Worm (Caenorhabditis elegans) whole organism, L4 larva: ENCODE results near the gene nhr-5.

ENCODE experiments used
- D1046.2 ChIP-seq: fragments of 200-800 bp; sonication (Bioruptor generic); IDR thresholded peaks from 2 replicates; pipeline ENCODE4 v1.3.6; 2022; ENCODE audit warnings: missing genetic modification characterization, missing compliant biosample characterization
- F26F4.8 ChIP-seq: fragments of 200-800 bp; sonication (Bioruptor generic); conservative IDR thresholded peaks from 2 replicates; pipeline ENCODE4 v1.3.6; 2022; ENCODE audit warnings: missing genetic modification characterization, missing compliant biosample characterization
- F37D6.2 ChIP-seq: sonication (generic microtip); optimal IDR thresholded peaks from 2 replicates; lab custom pipeline; 2016; ENCODE audit warnings: mild to moderate bottlenecking, missing genetic modification characterization, missing compliant biosample characterization
- F49E8.2 ChIP-seq: sonication (generic microtip); optimal IDR thresholded peaks from 2 replicates; lab custom pipeline; 2016; ENCODE audit warnings: missing compliant biosample characterization, mild to moderate bottlenecking, missing genetic modification characterization, borderline replicate concordance
- Y48G9A.11 ChIP-seq: fragments of 200-800 bp; sonication (Bioruptor generic); IDR thresholded peaks from 2 replicates; pipeline ENCODE4 v1.3.6; 2022; ENCODE audit warnings: missing genetic modification reagents, missing genetic modification characterization, missing compliant biosample characterization
- Y75B8A.6 ChIP-seq: fragments of 200-800 bp; sonication (Bioruptor generic); IDR thresholded peaks from 2 replicates; pipeline ENCODE4 v1.3.6; 2022; ENCODE audit warnings: missing genetic modification reagents, missing genetic modification characterization, missing compliant biosample characterization
- aha-1 ChIP-seq: fragments of 150-350 bp; peaks from one replicate; lab custom pipeline; 2014; ENCODE audit warnings: missing biosample characterization, missing genetic modification characterization
- aly-2 ChIP-seq: sonication (generic microtip); optimal IDR thresholded peaks from 2 replicates; lab custom pipeline; 2018; ENCODE audit warnings: missing biosample characterization, missing genetic modification characterization
- ceh-20 ChIP-seq: fragments of 200-800 bp; sonication (Bioruptor generic); IDR thresholded peaks from 2 replicates; pipeline ENCODE4 v1.3.6; 2022; ENCODE audit warnings: missing genetic modification reagents, missing genetic modification characterization, missing compliant biosample characterization
- ceh-32 ChIP-seq: sonication (generic microtip); optimal IDR thresholded peaks from 2 replicates; lab custom pipeline; 2016; ENCODE audit warnings: mild to moderate bottlenecking, missing genetic modification characterization, missing compliant biosample characterization; ENCODE audit not compliant: poor library complexity
- ceh-82 ChIP-seq: sonication (generic microtip); optimal IDR thresholded peaks from 2 replicates; lab custom pipeline; 2017; ENCODE audit warnings: missing biosample characterization, missing genetic modification characterization
- ces-1 ChIP-seq: fragments of 150-350 bp; sonication (generic microtip); optimal IDR thresholded peaks from 4 replicates; lab custom pipeline; 2014; ENCODE audit warnings: missing biosample characterization, missing genetic modification reagents, missing genetic modification characterization
- cey-2 ChIP-seq: sonication (generic microtip); optimal IDR thresholded peaks from 3 replicates; lab custom pipeline; 2017; ENCODE audit warnings: missing genetic modification characterization, mild to moderate bottlenecking, missing compliant biosample characterization, antibody characterized with exemption, borderline replicate concordance; ENCODE audit not compliant: insufficient read depth
- daf-12 ChIP-seq: fragments of 150-350 bp; optimal IDR thresholded peaks from 2 replicates; lab custom pipeline; 2014; ENCODE audit warnings: missing biosample characterization, missing genetic modification reagents, missing genetic modification characterization
- daf-16 ChIP-seq, 3 experiments: sonication (generic microtip); optimal IDR thresholded peaks; 2 replicates each; lab custom pipeline; 2016 to 2017; ENCODE audit warnings: missing genetic modification characterization in 3 of 3, missing genetic modification reagents in 3 of 3, mild to moderate bottlenecking in 2 of 3, missing compliant biosample characterization in 2 of 3, missing biosample characterization in 1 of 3, moderate library complexity in 1 of 3
- dmd-6 ChIP-seq: fragments of 200-800 bp; sonication (Bioruptor generic); IDR thresholded peaks from 2 replicates; pipeline ENCODE4 v1.3.6; 2022; ENCODE audit warnings: missing genetic modification reagents, missing genetic modification characterization, missing compliant biosample characterization
- dmd-9 ChIP-seq: fragments of 200-800 bp; sonication (Bioruptor generic); IDR thresholded peaks from 2 replicates; pipeline ENCODE4 v1.3.6; 2022; ENCODE audit warnings: missing genetic modification reagents, missing genetic modification characterization, missing compliant biosample characterization
- dpl-1 ChIP-seq: fragments of 150-350 bp; optimal IDR thresholded peaks from 2 replicates; lab custom pipeline; 2014; ENCODE audit warnings: missing biosample characterization, missing genetic modification reagents, missing genetic modification characterization
- dve-1 ChIP-seq: sonication (generic microtip); optimal IDR thresholded peaks from 2 replicates; lab custom pipeline; 2017; ENCODE audit warnings: antibody characterized with exemption, mild to moderate bottlenecking, missing genetic modification characterization, missing compliant biosample characterization; ENCODE audit not compliant: insufficient read depth
- egl-43 ChIP-seq: fragments of 200-800 bp; sonication (Bioruptor generic); IDR thresholded peaks from 2 replicates; pipeline ENCODE4 v1.3.6; 2022; ENCODE audit warnings: missing genetic modification reagents, missing genetic modification characterization, missing compliant biosample characterization
- hif-1 ChIP-seq, 2 experiments: sonication (generic microtip); optimal IDR thresholded peaks; 2 replicates each; lab custom pipeline; 2016 to 2017; ENCODE audit warnings: missing compliant biosample characterization in 2 of 2, missing genetic modification characterization in 2 of 2, missing genetic modification reagents in 2 of 2, missing genotype in 2 of 2, mild to moderate bottlenecking in 1 of 2
- hlh-11 ChIP-seq: fragments of 200-800 bp; sonication (Bioruptor generic); optimal IDR thresholded peaks from 2 replicates; lab custom pipeline; 2018; ENCODE audit warnings: mild to moderate bottlenecking, missing genetic modification characterization, missing compliant biosample characterization
- hlh-30 ChIP-seq: sonication (generic microtip); optimal IDR thresholded peaks from 2 replicates; lab custom pipeline; 2017; ENCODE audit warnings: antibody characterized with exemption, mild to moderate bottlenecking, missing genetic modification characterization, missing compliant biosample characterization; ENCODE audit not compliant: insufficient read depth
- jun-1 ChIP-seq: fragments of 150-350 bp; optimal IDR thresholded peaks from 2 replicates; lab custom pipeline; 2014; ENCODE audit warnings: missing biosample characterization, missing genetic modification reagents, missing genetic modification characterization
- lin-39 ChIP-seq: fragments of 150-350 bp; optimal IDR thresholded peaks from 2 replicates; lab custom pipeline; 2014; ENCODE audit warnings: missing biosample characterization, missing genetic modification reagents, missing genetic modification characterization
- lsy-2 ChIP-seq, 2 experiments: fragments of 150-350 bp in 1 of 2; sonication (generic microtip) in 1 of 2; optimal IDR thresholded peaks; 2 replicates each; lab custom pipeline; 2014 to 2017; ENCODE audit warnings: missing biosample characterization in 2 of 2, missing genetic modification characterization in 2 of 2
- mdl-1 ChIP-seq, 2 experiments: fragments of 150-350 bp in 1 of 2; sonication (generic microtip) in 1 of 2; optimal IDR thresholded peaks; 2 replicates each; lab custom pipeline; 2014 to 2017; ENCODE audit warnings: missing biosample characterization in 2 of 2, missing genetic modification characterization in 2 of 2
- mep-1 ChIP-seq: fragments of 150-350 bp; sonication (generic microtip); optimal IDR thresholded peaks from 3 replicates; lab custom pipeline; 2014; ENCODE audit warnings: missing biosample characterization, missing genetic modification characterization
- mxl-2 ChIP-seq: fragments of 200-800 bp; sonication (Bioruptor generic); conservative IDR thresholded peaks from 2 replicates; pipeline ENCODE4 v1.3.6; 2022; ENCODE audit warnings: missing genetic modification reagents, missing genetic modification characterization, missing compliant biosample characterization
- nhr-28 ChIP-seq: fragments of 150-350 bp; optimal IDR thresholded peaks from 2 replicates; lab custom pipeline; 2014; ENCODE audit warnings: missing biosample characterization, missing genetic modification characterization
- nhr-41 ChIP-seq: fragments of 200-800 bp; sonication (Bioruptor generic); IDR thresholded peaks from 2 replicates; pipeline ENCODE4 v1.3.6; 2022; ENCODE audit warnings: missing genetic modification reagents, missing genetic modification characterization, missing compliant biosample characterization
- nhr-48 ChIP-seq: sonication (generic microtip); optimal IDR thresholded peaks from 2 replicates; lab custom pipeline; 2016; ENCODE audit warnings: mild to moderate bottlenecking, missing genetic modification characterization, missing compliant biosample characterization
- nhr-6 ChIP-seq: fragments of 150-350 bp; optimal IDR thresholded peaks from 2 replicates; lab custom pipeline; 2014; ENCODE audit warnings: missing biosample characterization, missing genetic modification characterization
- pha-4 ChIP-seq, 2 experiments: fragments of 150-350 bp in 1 of 2; fragments of 200-800 bp in 1 of 2; sonication (Bioruptor generic) in 1 of 2; IDR thresholded peaks in 1 of 2; optimal IDR thresholded peaks in 1 of 2; 2 replicates each; pipeline versions ENCODE4 v1.3.6 to Lab custom; 2014 to 2022; ENCODE audit warnings: missing genetic modification characterization in 2 of 2, missing genetic modification reagents in 2 of 2, missing biosample characterization in 1 of 2, missing compliant biosample characterization in 1 of 2
- php-3 ChIP-seq: fragments of 200-800 bp; sonication (Bioruptor generic); IDR thresholded peaks from 2 replicates; pipeline ENCODE4 v1.3.6; 2022; ENCODE audit warnings: missing genetic modification reagents, missing genetic modification characterization, missing compliant biosample characterization
- saeg-2 ChIP-seq: fragments of 200-800 bp; sonication (Bioruptor generic); IDR thresholded peaks from 2 replicates; pipeline ENCODE4 v1.3.6; 2022; ENCODE audit warnings: missing genetic modification reagents, missing genetic modification characterization, missing compliant biosample characterization
- set-16 ChIP-seq: fragments of 200-800 bp; sonication (Bioruptor generic); IDR thresholded peaks from 2 replicates; pipeline ENCODE4 v1.3.6; 2022; ENCODE audit warnings: missing genetic modification reagents, missing genetic modification characterization, missing compliant biosample characterization
- skn-1 ChIP-seq: fragments of 150-350 bp; optimal IDR thresholded peaks from 2 replicates; lab custom pipeline; 2014; ENCODE audit warnings: missing biosample characterization, missing genetic modification characterization
- snpc-1.2 ChIP-seq: fragments of 200-800 bp; sonication (Bioruptor generic); IDR thresholded peaks from 2 replicates; pipeline ENCODE4 v1.3.6; 2022; ENCODE audit warnings: missing genetic modification reagents, missing genetic modification characterization, missing compliant biosample characterization
- snpc-4 ChIP-seq: fragments of 150-350 bp; optimal IDR thresholded peaks from 2 replicates; lab custom pipeline; 2014; ENCODE audit warnings: missing biosample characterization, missing genetic modification characterization
- spr-3 ChIP-seq: fragments of 200-800 bp; sonication (Bioruptor generic); optimal IDR thresholded peaks from 2 replicates; lab custom pipeline; 2018; ENCODE audit warnings: mild to moderate bottlenecking, missing genetic modification characterization, missing compliant biosample characterization
- tag-97 ChIP-seq: fragments of 200-800 bp; sonication (Bioruptor generic); IDR thresholded peaks from 2 replicates; pipeline ENCODE4 v1.3.6; 2022; ENCODE audit warnings: missing genetic modification characterization, missing compliant biosample characterization
- tra-1 ChIP-seq: fragments of 200-800 bp; sonication (Bioruptor generic); IDR thresholded peaks from 2 replicates; pipeline ENCODE4 v1.3.6; 2022; ENCODE audit warnings: missing genetic modification reagents, missing genetic modification characterization, missing compliant biosample characterization
- unc-130 ChIP-seq: sonication (generic microtip); optimal IDR thresholded peaks from 2 replicates; lab custom pipeline; 2016; ENCODE audit warnings: missing genetic modification reagents, missing genetic modification characterization, missing compliant biosample characterization
- unc-62 ChIP-seq, 3 experiments: fragments of 150-350 bp in 1 of 3; sonication (generic microtip); optimal IDR thresholded peaks in 2 of 3; peaks in 1 of 3; 1 replicate in 1 of 3; 2 replicates in 2 of 3; lab custom pipeline; 2014 to 2017; ENCODE audit warnings: missing biosample characterization in 3 of 3, missing genetic modification characterization in 3 of 3, missing genetic modification reagents in 3 of 3, missing genotype in 1 of 3
- zfp-2 ChIP-seq: sonication (generic microtip); optimal IDR thresholded peaks from 2 replicates; lab custom pipeline; 2016; ENCODE audit warnings: mild to moderate bottlenecking, missing genetic modification characterization, missing compliant biosample characterization

The nhr-5 gene

ce11 chrIV:15395260-15395844 lies 4.7 kb upstream of the nhr-5 start:
- TF ChIP-seq nhr-28 (peak; percentile 67), Y75B8A.6 (GFP tag; lab: Robert Waterston, UW) (no peak), pha-4 (GFP tag; IDR thresholded peaks at IDR 0.05; lab: Robert Waterston, UW) (no peak), pha-4 (tag; optimal IDR thresholded peaks at IDR 0.05; lab: Kevin White, UChicago) (no peak), Y48G9A.11 (GFP tag; lab: Robert Waterston, UW) (no peak), daf-16 (GFP tag; optimal IDR thresholded peaks at IDR 0.05; lab: Kevin White, UChicago) (no peak), daf-16 (tag; optimal IDR thresholded peaks at IDR 0.05; lab: Kevin White, UChicago) (peak; percentile 2), F49E8.2 (tag; lab: Kevin White, UChicago) (no peak), jun-1 (tag; lab: Kevin White, UChicago) (no peak), ceh-82 (tag; lab: Kevin White, UChicago) (no peak), mxl-2 (GFP tag; lab: Robert Waterston, UW) (no peak), dmd-9 (GFP tag; lab: Robert Waterston, UW) (no peak), lin-39 (tag; lab: Kevin White, UChicago) (no peak), nhr-41 (GFP tag; lab: Robert Waterston, UW) (no peak), unc-130 (GFP tag; lab: Kevin White, UChicago) (no peak), ceh-20 (no peak), daf-12 (tag; lab: Kevin White, UChicago) (no peak), aha-1 (tag; lab: Kevin White, UChicago) (no peak), unc-62 (GFP tag; optimal IDR thresholded peaks at IDR 0.05 in 1 of 2; lab: Kevin White, UChicago) (peak in 1 of 2 experiments; percentile 49), unc-62 (tag; optimal IDR thresholded peaks at IDR 0.05; lab: Kevin White, UChicago) (no peak), dve-1 (tag; lab: Kevin White, UChicago) (peak; percentile 37), saeg-2 (GFP tag; lab: Robert Waterston, UW) (no peak), hlh-11 (tag; lab: Kevin White, UChicago) (peak; percentile 33), spr-3 (GFP tag; lab: Kevin White, UChicago) (no peak), snpc-1.2 (GFP tag; lab: Robert Waterston, UW) (no peak), cey-2 (peak; percentile 21), zfp-2 (tag; lab: Kevin White, UChicago) (no peak), aly-2 (no peak), ces-1 (GFP tag; lab: Kevin White, UChicago) (no peak), dmd-6 (GFP tag; lab: Robert Waterston, UW) (peak; percentile 42; the same call in 1 of the 2 replicates), nhr-6 (no peak), D1046.2 (no peak), egl-43 (GFP tag; lab: Robert Waterston, UW) (no peak), tag-97 (GFP tag; lab: Robert Waterston, UW) (no peak), F26F4.8 (GFP tag; lab: Robert Waterston, UW) (no peak), dpl-1 (GFP tag; lab: Kevin White, UChicago) (no peak), skn-1 (no peak), set-16 (GFP tag; lab: Robert Waterston, UW) (no peak)

DNA sequence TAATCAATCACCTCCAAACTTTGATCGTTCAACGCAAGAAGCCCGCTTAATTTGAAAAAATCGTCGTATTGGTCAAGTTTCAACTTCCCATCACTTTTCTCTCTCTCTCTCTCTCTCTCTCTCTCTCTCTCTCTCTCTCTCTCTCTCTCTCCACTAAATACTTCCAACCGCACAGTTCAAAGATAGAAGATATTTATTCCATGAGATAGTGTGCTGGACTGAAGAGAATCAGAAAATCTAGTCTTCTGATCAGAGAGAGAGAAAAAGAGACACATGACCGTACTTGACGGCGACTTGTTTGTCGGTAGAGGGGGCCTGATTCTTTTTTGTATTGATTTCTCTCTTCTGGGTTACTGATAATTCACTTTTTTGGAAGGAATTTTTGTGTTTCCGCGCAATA lies 1.4 kb upstream of the nhr-5 start:
- TF ChIP-seq hif-1 (tag; optimal IDR thresholded peaks at IDR 0.05; lab: Kevin White, UChicago) (no peak), snpc-4 (tag; lab: Kevin White, UChicago) (no peak), ceh-32 (tag; lab: Kevin White, UChicago) (no peak), mep-1 (tag; lab: Kevin White, UChicago) (peak; percentile 51), dve-1 (tag; lab: Kevin White, UChicago) (peak; percentile 50), lsy-2 (tag; optimal IDR thresholded peaks at IDR 0.05; lab: Kevin White, UChicago) (peak in 1 of 2 experiments; percentile 7), tra-1 (0 out of 2 replicates have a peak, but pooled peaks have one; percentile 9), ceh-20 (peak; percentile 78), nhr-48 (tag; lab: Kevin White, UChicago) (peak; percentile 67), hlh-30 (tag; lab: Kevin White, UChicago) (peak; percentile 83), php-3 (GFP tag; lab: Robert Waterston, UW) (no peak), F37D6.2 (tag; lab: Kevin White, UChicago) (no peak), mdl-1 (tag; optimal IDR thresholded peaks at IDR 0.05; lab: Kevin White, UChicago) (peak in 1 of 2 experiments; percentile 71), unc-62 (GFP tag; optimal IDR thresholded peaks at IDR 0.05 in 1 of 2; lab: Kevin White, UChicago) (peak in 1 of 2 experiments; percentile 95), unc-62 (tag; optimal IDR thresholded peaks at IDR 0.05; lab: Kevin White, UChicago) (no peak), nhr-28 (peak; percentile 36)
